Fruit fly (Drosophila melanogaster) whole organism, embryonic: ENCODE measurements around the gene CG7191.

ENCODE experiments used
- CG16815 ChIP-seq: fragments of 200-800 bp; sonication (Bioruptor generic); optimal IDR thresholded peaks from 3 replicates; lab custom pipeline; 2017; ENCODE audit warnings: missing biosample characterization, mild to moderate bottlenecking, missing genetic modification characterization
- CG4360 ChIP-seq: fragments of 200-800 bp; sonication (Bioruptor generic); IDR thresholded peaks from 2 replicates; pipeline ENCODE4 v1.3.6; 2022; ENCODE audit warnings: missing biosample characterization, missing genetic modification characterization
- CG6765 ChIP-seq: fragments of 200-800 bp; sonication (Bioruptor generic); optimal IDR thresholded peaks from 3 replicates; lab custom pipeline; 2017; ENCODE audit warnings: missing biosample characterization, mild to moderate bottlenecking, missing genetic modification characterization
- CG8478 ChIP-seq: fragments of >200 bp; optimal IDR thresholded peaks from 2 replicates; lab custom pipeline; 2018
- CG9932 ChIP-seq: fragments of 200-800 bp; sonication (Bioruptor generic); IDR thresholded peaks from 2 replicates; pipeline ENCODE4 v1.3.6; 2022; ENCODE audit warnings: missing biosample characterization, missing genetic modification characterization
- Dip2 ChIP-seq: fragments of 200-800 bp; sonication (Bioruptor generic); IDR thresholded peaks from 2 replicates; pipeline ENCODE4 v1.3.6; 2022; ENCODE audit warnings: missing biosample characterization, missing genetic modification characterization
- Mad ChIP-seq: fragments of 200-800 bp; sonication (Bioruptor generic); optimal IDR thresholded peaks from 2 replicates; lab custom pipeline; 2016; ENCODE audit warnings: missing biosample characterization, missing genetic modification characterization
- Sox100B ChIP-seq: fragments of 200-800 bp; sonication (Bioruptor generic); optimal IDR thresholded peaks from 3 replicates; lab custom pipeline; 2018; ENCODE audit warnings: missing biosample characterization, mild to moderate bottlenecking, missing genetic modification characterization
- grau ChIP-seq: fragments of 200-800 bp; optimal IDR thresholded peaks from 3 replicates; lab custom pipeline; 2019; ENCODE audit warnings: missing biosample characterization, mild to moderate bottlenecking, missing genetic modification characterization, moderate library complexity
- ham ChIP-seq: fragments of 200-800 bp; sonication (Bioruptor generic); IDR thresholded peaks from 2 replicates; pipeline ENCODE4 v1.3.6; 2022; ENCODE audit warnings: missing biosample characterization, missing genetic modification characterization
- kay ChIP-seq: fragments of 200-800 bp; sonication (Bioruptor generic); optimal IDR thresholded peaks from 2 replicates; lab custom pipeline; 2016; ENCODE audit warnings: missing biosample characterization, missing genetic modification characterization
- pnt ChIP-seq: fragments of 200-800 bp; sonication (Bioruptor generic); optimal IDR thresholded peaks from 3 replicates; lab custom pipeline; 2016; ENCODE audit warnings: missing biosample characterization, missing genetic modification characterization
- sr ChIP-seq: fragments of 200-800 bp; sonication (Bioruptor generic); IDR thresholded peaks from 3 replicates; pipeline ENCODE4 v1.3.6; 2022; ENCODE audit warnings: missing biosample characterization, missing genetic modification characterization
- tio ChIP-seq: fragments of 200-800 bp; sonication (Bioruptor generic); optimal IDR thresholded peaks from 2 replicates; lab custom pipeline; 2017; ENCODE audit warnings: missing biosample characterization, missing genetic modification characterization, inconsistent platforms

DNA sequence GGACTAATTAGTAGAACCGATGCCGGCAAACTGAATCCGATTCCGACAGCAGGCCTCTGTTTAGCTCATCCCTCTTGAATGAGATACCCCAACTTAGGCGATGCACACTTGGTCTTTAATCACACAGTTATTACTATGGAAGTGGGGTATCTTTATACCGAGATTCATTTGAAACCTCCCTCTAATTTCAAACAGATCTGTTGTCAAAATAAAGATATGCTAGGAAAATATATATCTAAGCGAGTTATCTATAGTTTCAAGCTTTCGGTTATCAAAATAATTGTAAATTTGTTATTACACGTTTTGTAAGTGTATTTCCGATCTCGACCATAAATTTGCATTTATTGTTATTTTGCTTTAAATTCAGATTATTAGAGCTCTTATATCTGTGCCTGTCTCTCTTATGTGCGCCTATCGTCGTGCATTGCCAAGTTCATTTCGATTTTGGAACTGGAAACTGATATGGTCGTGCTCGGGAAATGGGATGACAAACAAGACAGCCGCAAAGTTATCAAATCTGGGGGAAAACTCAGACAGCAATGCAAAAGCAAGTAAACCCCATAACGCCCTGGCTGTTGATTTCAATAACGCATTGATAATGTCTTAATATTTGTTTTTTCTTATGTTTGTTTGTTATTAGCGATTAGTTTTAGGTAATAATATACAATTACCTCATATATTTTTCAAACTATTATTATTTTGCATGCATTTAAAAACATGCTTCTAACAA is 41.0 kb upstream of the CG7191 start, which contains the start of gene CG13795:
- no peak for TF ChIP-seq CG9932 (GFP tag; lab: Robert Waterston, UW)
- TF ChIP-seq sr (GFP tag; lab: Robert Waterston, UW): no peak
- no peak for TF ChIP-seq pnt
- no peak for TF ChIP-seq CG8478 (lab: Kevin White, UChicago)
- TF ChIP-seq grau (tag; lab: Kevin White, UChicago): no peak
- no peak for TF ChIP-seq tio (GFP tag; lab: Kevin White, UChicago)
- TF ChIP-seq CG6765 (GFP tag; lab: Kevin White, UChicago): no peak
- TF ChIP-seq Mad (GFP tag; lab: Kevin White, UChicago): no peak
- TF ChIP-seq ham: no peak
- no peak for TF ChIP-seq CG16815
- no peak for TF ChIP-seq CG4360 (GFP tag; lab: Robert Waterston, UW)
- TF ChIP-seq Sox100B (GFP tag; lab: Kevin White, UChicago): no peak
- TF ChIP-seq Dip2 (GFP tag; lab: Robert Waterston, UW): no peak
- no peak for TF ChIP-seq kay (GFP tag; lab: Kevin White, UChicago)
